Fruit fly (Drosophila melanogaster) whole organism, prepupa: ENCODE measurements around the gene Cpr62Bb.

Source experiments
- CG10631 ChIP-seq: fragments of 200-800 bp; sonication (Bioruptor generic); optimal IDR thresholded peaks from 2 replicates; lab custom pipeline; 2016; ENCODE audit warnings: missing biosample characterization, missing genetic modification characterization
- CG10669 ChIP-seq: fragments of 200-800 bp; sonication (Bioruptor generic); optimal IDR thresholded peaks from 3 replicates; lab custom pipeline; 2018; ENCODE audit warnings: missing biosample characterization, mild to moderate bottlenecking, missing genetic modification characterization, moderate library complexity
- CG11294 ChIP-seq: fragments of 200-800 bp; sonication (Bioruptor generic); IDR thresholded peaks from 2 replicates; pipeline ENCODE4 v1.3.6; 2022; ENCODE audit warnings: missing biosample characterization, missing genetic modification characterization
- CG11902 ChIP-seq: fragments of 200-800 bp; sonication (Bioruptor generic); optimal IDR thresholded peaks from 3 replicates; lab custom pipeline; 2016; ENCODE audit warnings: missing biosample characterization, missing genetic modification characterization
- CG15336 ChIP-seq: fragments of 200-800 bp; sonication (Bioruptor generic); IDR thresholded peaks from 2 replicates; pipeline ENCODE4 v1.3.6; 2022; ENCODE audit warnings: missing biosample characterization, missing genetic modification characterization
- CG16779 ChIP-seq: fragments of 200-800 bp; sonication (Bioruptor generic); optimal IDR thresholded peaks from 3 replicates; lab custom pipeline; 2017; ENCODE audit warnings: missing biosample characterization, mild to moderate bottlenecking, missing genetic modification characterization
- CG32006 ChIP-seq: fragments of 200-800 bp; sonication (Bioruptor generic); optimal IDR thresholded peaks from 3 replicates; lab custom pipeline; 2017; ENCODE audit warnings: missing biosample characterization, mild to moderate bottlenecking, missing genetic modification characterization
- CG34406 ChIP-seq: fragments of 200-800 bp; sonication (Bioruptor generic); optimal IDR thresholded peaks from 3 replicates; lab custom pipeline; 2016; ENCODE audit warnings: missing biosample characterization, missing genetic modification characterization
- CG4318 ChIP-seq: fragments of 200-800 bp; sonication (Bioruptor generic); optimal IDR thresholded peaks from 3 replicates; lab custom pipeline; 2017; ENCODE audit warnings: missing biosample characterization, mild to moderate bottlenecking, missing genetic modification characterization
- CG6163 ChIP-seq: fragments of 200-800 bp; sonication (Bioruptor generic); IDR thresholded peaks from 3 replicates; pipeline ENCODE4 v1.3.6; 2022; ENCODE audit warnings: missing biosample characterization, missing genetic modification characterization
- CG6276 ChIP-seq: fragments of 200-800 bp; sonication (Bioruptor generic); optimal IDR thresholded peaks from 2 replicates; lab custom pipeline; 2017; ENCODE audit warnings: missing biosample characterization, mild to moderate bottlenecking, missing genetic modification characterization
- CG6792 ChIP-seq: fragments of 200-800 bp; sonication (Bioruptor generic); optimal IDR thresholded peaks from 3 replicates; lab custom pipeline; 2016; ENCODE audit warnings: missing biosample characterization, missing genetic modification characterization
- CG6854 ChIP-seq: fragments of 200-800 bp; sonication (Bioruptor generic); optimal IDR thresholded peaks from 2 replicates; lab custom pipeline; 2017; ENCODE audit warnings: missing biosample characterization, mild to moderate bottlenecking, missing genetic modification characterization
- CG8119 ChIP-seq: fragments of 200-800 bp; sonication (Bioruptor generic); IDR thresholded peaks from 3 replicates; pipeline ENCODE4 v1.3.6; 2022; ENCODE audit warnings: missing biosample characterization, missing genetic modification characterization
- CG8632 ChIP-seq: fragments of 200-800 bp; sonication (Bioruptor generic); optimal IDR thresholded peaks from 3 replicates; lab custom pipeline; 2016; ENCODE audit warnings: missing biosample characterization, missing genetic modification characterization
- CG9139 ChIP-seq: fragments of 200-800 bp; sonication (Bioruptor generic); optimal IDR thresholded peaks from 3 replicates; lab custom pipeline; 2017; ENCODE audit warnings: missing biosample characterization, mild to moderate bottlenecking, missing genetic modification characterization
- Eip78C ChIP-seq: fragments of 200-800 bp; sonication (Bioruptor generic); peaks from one replicate; lab custom pipeline; 2016; ENCODE audit warnings: missing biosample characterization, missing genetic modification characterization
- Ets21C ChIP-seq: fragments of 200-800 bp; sonication (Bioruptor generic); optimal IDR thresholded peaks from 3 replicates; lab custom pipeline; 2016; ENCODE audit warnings: missing biosample characterization, missing genetic modification characterization
- Ets96B ChIP-seq: fragments of 200-800 bp; optimal IDR thresholded peaks from 2 replicates; lab custom pipeline; 2019; ENCODE audit warnings: missing biosample characterization, mild to moderate bottlenecking, missing genetic modification characterization, moderate library complexity
- Gug ChIP-seq: fragments of 200-800 bp; sonication (Bioruptor generic); IDR thresholded peaks from 2 replicates; pipeline ENCODE4 v1.3.6; 2022; ENCODE audit warnings: missing biosample characterization, missing genetic modification characterization
- Hr38 ChIP-seq: sonication (Bioruptor generic); optimal IDR thresholded peaks from 2 replicates; lab custom pipeline; 2016; ENCODE audit warnings: missing biosample characterization, missing genetic modification characterization
- Hr4 ChIP-seq: fragments of 200-800 bp; sonication (Bioruptor generic); optimal IDR thresholded peaks from 3 replicates; lab custom pipeline; 2016; ENCODE audit warnings: missing biosample characterization, missing genetic modification characterization
- Lpt ChIP-seq: fragments of 200-800 bp; sonication (Bioruptor generic); optimal IDR thresholded peaks from 3 replicates; lab custom pipeline; 2016; ENCODE audit warnings: missing biosample characterization, missing genetic modification characterization
- Met ChIP-seq: fragments of 200-800 bp; sonication (Bioruptor generic); optimal IDR thresholded peaks from 3 replicates; lab custom pipeline; 2016; ENCODE audit warnings: missing biosample characterization, missing genetic modification characterization
- OdsH ChIP-seq: fragments of 200-800 bp; sonication (Bioruptor generic); optimal IDR thresholded peaks from 3 replicates; lab custom pipeline; 2016; ENCODE audit warnings: missing biosample characterization, missing genetic modification characterization
- Smox ChIP-seq: fragments of 200-800 bp; sonication (Bioruptor generic); optimal IDR thresholded peaks from 3 replicates; lab custom pipeline; 2016; ENCODE audit warnings: missing biosample characterization, missing genetic modification characterization
- Sox15 ChIP-seq: fragments of 200-800 bp; sonication (Bioruptor generic); optimal IDR thresholded peaks from 3 replicates; lab custom pipeline; 2016; ENCODE audit warnings: missing biosample characterization, missing genetic modification characterization
- achi ChIP-seq: fragments of 200-800 bp; sonication (Bioruptor generic); optimal IDR thresholded peaks from 3 replicates; lab custom pipeline; 2016; ENCODE audit warnings: missing biosample characterization, missing genetic modification characterization
- dac ChIP-seq: fragments of 200-800 bp; sonication (Bioruptor generic); optimal IDR thresholded peaks from 2 replicates; lab custom pipeline; 2017; ENCODE audit warnings: missing biosample characterization, mild to moderate bottlenecking, missing genetic modification characterization
- dsx ChIP-seq: fragments of 200-800 bp; optimal IDR thresholded peaks from 3 replicates; lab custom pipeline; 2019; ENCODE audit warnings: missing biosample characterization, mild to moderate bottlenecking, missing genetic modification characterization, moderate library complexity; ENCODE audit not compliant: poor library complexity, severe bottlenecking
- eg ChIP-seq: fragments of 200-800 bp; sonication (Bioruptor generic); IDR thresholded peaks from 3 replicates; pipeline ENCODE4 v1.3.6; 2022; ENCODE audit warnings: missing biosample characterization, missing genetic modification characterization
- esn ChIP-seq: fragments of 200-800 bp; sonication (Bioruptor generic); optimal IDR thresholded peaks from 2 replicates; lab custom pipeline; 2016; ENCODE audit warnings: missing biosample characterization, mild to moderate bottlenecking, missing genetic modification characterization, moderate library complexity
- lz ChIP-seq: fragments of 200-800 bp; sonication (Bioruptor generic); optimal IDR thresholded peaks from 3 replicates; lab custom pipeline; 2016; ENCODE audit warnings: missing biosample characterization, missing genetic modification characterization
- pdm3 ChIP-seq: fragments of 200-800 bp; sonication (Bioruptor generic); optimal IDR thresholded peaks from 3 replicates; lab custom pipeline; 2016; ENCODE audit warnings: missing biosample characterization, missing genetic modification characterization
- salr ChIP-seq, 2 experiments: fragments of 200-800 bp; sonication (Bioruptor generic); optimal IDR thresholded peaks; 3 replicates each; lab custom pipeline; 2016 to 2018; ENCODE audit warnings: missing biosample characterization in 2 of 2, missing genetic modification characterization in 2 of 2, mild to moderate bottlenecking in 1 of 2
- svp ChIP-seq: fragments of 200-800 bp; sonication (Bioruptor generic); peaks from one replicate; lab custom pipeline; 2016; ENCODE audit warnings: missing biosample characterization, missing genetic modification characterization
- topi ChIP-seq: fragments of 200-800 bp; sonication (Bioruptor generic); optimal IDR thresholded peaks from 3 replicates; lab custom pipeline; 2016; ENCODE audit warnings: missing biosample characterization, missing genetic modification characterization
- vri ChIP-seq: fragments of 200-800 bp; sonication (Bioruptor generic); optimal IDR thresholded peaks from 3 replicates; lab custom pipeline; 2016; ENCODE audit warnings: missing biosample characterization, mild to moderate bottlenecking, missing genetic modification characterization

Gene Cpr62Bb

DNA sequence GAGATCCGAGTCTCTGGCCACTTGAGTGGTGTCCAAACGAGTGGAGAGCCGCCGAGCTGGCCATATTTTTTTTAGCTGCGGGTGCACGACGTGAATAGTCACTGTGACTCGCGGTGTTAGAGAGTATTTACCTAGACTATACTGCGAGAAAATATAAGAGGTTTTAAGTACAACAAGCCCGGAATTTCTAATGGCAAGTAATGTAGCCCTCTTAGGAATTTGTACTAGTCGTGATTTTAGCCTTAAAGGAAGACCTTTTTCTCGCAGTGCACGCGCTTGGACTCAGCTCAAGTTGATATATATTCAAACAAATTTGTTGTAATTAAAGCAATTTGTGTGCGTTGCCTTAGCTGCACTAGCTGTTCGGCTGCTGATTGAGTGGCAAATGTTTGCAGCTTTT, 9.6 kb upstream of the Cpr62Bb start:
- TF ChIP-seq achi (peak; percentile 25), vri (no peak), Gug (GFP tag; lab: Robert Waterston, UW) (peak; percentile 69), CG10631 (GFP tag; lab: Kevin White, UChicago) (no peak), CG11294 (GFP tag; lab: Robert Waterston, UW) (peak; percentile 63; the same call in 1 of the 2 replicates), lz (GFP tag; lab: Kevin White, UChicago) (no peak), eg (GFP tag; lab: Robert Waterston, UW) (peak; percentile 90), Smox (GFP tag; lab: Kevin White, UChicago) (no peak), esn (GFP tag; lab: Kevin White, UChicago) (no peak), salr (GFP tag; optimal IDR thresholded peaks at IDR 0.05; lab: Kevin White, UChicago) (peak in 1 of 2 experiments; percentile 14), CG16779 (tag; lab: Kevin White, UChicago) (no peak), CG34406 (no peak), Hr4 (GFP tag; lab: Kevin White, UChicago) (peak; percentile 72), CG6792 (GFP tag; lab: Kevin White, UChicago) (no peak), CG8119 (GFP tag; lab: Robert Waterston, UW) (peak; percentile 78), CG15336 (peak; percentile 76), CG6163 (peak; percentile 74; the same call in 2 of the 3 replicates), CG6276 (GFP tag; lab: Kevin White, UChicago) (peak; percentile 66), CG32006 (GFP tag; lab: Kevin White, UChicago) (peak; percentile 72), topi (GFP tag; lab: Kevin White, UChicago) (no peak), Hr38 (GFP tag; lab: Kevin White, UChicago) (peak; percentile 1), OdsH (GFP tag; lab: Kevin White, UChicago) (peak; percentile 21), CG4318 (GFP tag; lab: Kevin White, UChicago) (peak; percentile 15), dsx (no peak), Lpt (GFP tag; lab: Kevin White, UChicago) (peak; percentile 47), dac (GFP tag; lab: Kevin White, UChicago) (peak; percentile 44), pdm3 (GFP tag; lab: Kevin White, UChicago) (peak; percentile 37)

DNA sequence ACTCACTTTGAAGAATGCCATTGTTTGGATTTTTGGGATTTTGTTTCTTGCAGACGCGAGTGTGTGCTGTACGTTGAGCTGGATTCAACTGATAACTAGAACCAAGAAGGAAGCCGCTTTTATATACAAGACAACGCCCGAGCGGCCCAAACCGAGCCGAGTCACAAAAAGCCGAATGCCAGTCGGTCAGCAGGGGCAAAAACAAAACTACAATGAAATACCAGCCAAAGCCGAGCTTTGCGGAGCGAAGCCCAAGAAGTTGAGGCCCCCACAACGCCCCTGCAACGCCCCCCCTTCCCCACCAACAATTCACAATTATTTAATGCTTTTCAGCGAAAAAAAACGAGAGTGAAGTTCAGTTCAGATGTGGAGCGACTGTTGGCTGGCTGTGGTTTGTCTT, 7.0 kb upstream of the Cpr62Bb start, which contains the start of gene Cpr62Bc:
Gene Cpr62Bc, minus strand, starts transcription at position 101 of the 400 bp plus-strand sequence.
- TF ChIP-seq CG8632 (GFP tag; lab: Kevin White, UChicago) (no peak), CG15336 (no peak), OdsH (GFP tag; lab: Kevin White, UChicago) (no peak), CG16779 (tag; lab: Kevin White, UChicago) (no peak), eg (GFP tag; lab: Robert Waterston, UW) (no peak), CG10669 (GFP tag; lab: Kevin White, UChicago) (no peak), Ets96B (no peak), pdm3 (GFP tag; lab: Kevin White, UChicago) (no peak), Sox15 (no peak), CG32006 (GFP tag; lab: Kevin White, UChicago) (no peak), Eip78C (GFP tag; lab: Kevin White, UChicago) (no peak), Met (no peak), CG11902 (no peak), CG10631 (GFP tag; lab: Kevin White, UChicago) (no peak), esn (GFP tag; lab: Kevin White, UChicago) (no peak)

DNA sequence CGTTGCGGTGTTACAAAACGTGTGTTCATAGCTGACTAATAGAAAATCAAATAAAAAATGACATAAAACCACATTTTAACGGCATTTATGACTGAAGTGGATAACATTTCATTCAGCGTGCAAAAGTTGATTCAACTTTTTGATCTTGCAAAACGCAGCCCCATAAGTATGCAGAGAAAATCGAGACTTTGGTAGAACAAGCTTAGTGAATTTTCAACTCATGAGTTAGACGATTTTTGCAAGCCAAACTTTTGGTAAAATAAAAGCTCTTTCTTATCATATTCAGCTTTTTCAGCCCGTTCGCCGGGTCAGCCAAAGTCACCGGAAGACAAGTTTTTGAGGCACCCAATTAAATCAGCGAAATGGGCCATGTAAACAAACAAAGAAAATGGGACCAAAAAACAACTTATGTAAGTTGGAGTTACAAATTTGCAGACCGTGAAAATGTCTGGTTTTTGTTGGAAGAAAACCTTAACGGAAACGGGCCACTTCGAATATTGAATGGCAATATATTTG, 3.2 kb downstream of the Cpr62Bb start, which contains the start of gene Cpr62Ba:
Gene Cpr62Ba, minus strand, starts transcription at position 31 of the 516 bp plus-strand sequence.
- TF ChIP-seq CG6854 (GFP tag; lab: Kevin White, UChicago) (no peak), CG8632 (GFP tag; lab: Kevin White, UChicago) (no peak), CG16779 (tag; lab: Kevin White, UChicago) (no peak), Eip78C (GFP tag; lab: Kevin White, UChicago) (peak; percentile 40), svp (peak; percentile 84), CG6276 (GFP tag; lab: Kevin White, UChicago) (no peak), Smox (GFP tag; lab: Kevin White, UChicago) (no peak), CG6163 (no peak), CG10631 (GFP tag; lab: Kevin White, UChicago) (no peak), CG8119 (GFP tag; lab: Robert Waterston, UW) (no peak), CG9139 (no peak), CG11902 (no peak), CG6792 (GFP tag; lab: Kevin White, UChicago) (no peak), vri (no peak), salr (GFP tag; optimal IDR thresholded peaks at IDR 0.05; lab: Kevin White, UChicago) (no peak), Hr4 (GFP tag; lab: Kevin White, UChicago) (no peak), Ets21C (GFP tag; lab: Kevin White, UChicago) (no peak)
